Worm (Caenorhabditis elegans): ENCODE measurements around the gene rabr-4.

rabr-4 gene

DNA sequence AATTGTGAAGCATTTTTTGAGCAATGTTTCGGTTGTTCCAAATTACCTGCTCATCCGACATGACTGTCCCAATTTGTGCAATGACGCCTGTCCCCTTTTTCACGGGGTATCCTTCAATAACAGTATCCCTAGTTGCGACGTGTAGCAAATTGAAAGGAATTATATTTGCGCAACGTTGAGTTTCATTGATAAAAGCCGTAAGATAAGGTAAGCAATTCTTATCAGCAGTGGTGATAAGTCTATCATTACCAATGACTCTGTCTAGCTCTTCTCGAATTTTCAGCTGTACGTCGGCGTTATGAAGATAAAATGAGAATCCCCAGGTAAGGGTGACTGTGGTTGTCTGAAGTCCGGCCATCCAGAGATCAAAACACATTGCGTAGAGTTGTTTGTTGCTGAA, 20.6 kb upstream of the rabr-4 start:
- TF ChIP-seq mml-1 (tag; optimal IDR thresholded peaks at IDR 0.05) (no peak), elt-2 (tag; optimal IDR thresholded peaks at IDR 0.05) (peak; percentile 23)

DNA sequence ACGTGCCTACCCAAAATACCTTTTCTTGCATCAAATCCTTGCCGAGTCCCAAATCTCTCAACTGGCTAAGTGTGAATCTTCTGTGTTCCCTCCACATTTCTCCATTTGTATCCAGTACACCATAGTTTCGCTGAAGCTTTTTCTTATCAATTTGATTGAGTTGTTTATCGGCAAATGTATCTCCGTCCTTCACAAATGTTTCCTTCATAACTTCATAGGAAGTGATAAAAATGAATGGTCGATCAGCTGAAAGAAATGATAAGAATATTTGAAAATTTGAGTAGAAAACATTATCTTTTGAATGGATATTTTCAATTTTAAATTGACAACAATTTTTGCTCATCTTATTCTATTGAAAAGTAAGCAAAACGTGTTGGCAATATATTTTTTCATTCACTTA, 19.5 kb upstream of the rabr-4 start:
- TF ChIP-seq fkh-10 (GFP tag; optimal IDR thresholded peaks at IDR 0.05): no peak
- no peak for TF ChIP-seq nhr-76 (tag; optimal IDR thresholded peaks at IDR 0.05)
- TF ChIP-seq mml-1 (tag; optimal IDR thresholded peaks at IDR 0.05): no peak
- no peak for TF ChIP-seq nhr-77 (tag; optimal IDR thresholded peaks at IDR 0.05)
- no peak for TF ChIP-seq ama-1 (optimal IDR thresholded peaks at IDR 0.05)
- TF ChIP-seq nfya-1 (tag; optimal IDR thresholded peaks at IDR 0.05; ENCODE audit: insufficient read depth): no peak
- no peak for TF ChIP-seq jun-1 (tag; optimal IDR thresholded peaks at IDR 0.05)
- TF ChIP-seq pha-4 (tag; optimal IDR thresholded peaks at IDR 0.05): no peak
- no peak for TF ChIP-seq fos-1 (tag; optimal IDR thresholded peaks at IDR 0.05)
- peak; percentile 60 for TF ChIP-seq elt-2 (tag; optimal IDR thresholded peaks at IDR 0.05)
- TF ChIP-seq mdl-1 (tag; optimal IDR thresholded peaks at IDR 0.05): no peak
- TF ChIP-seq pqm-1 (tag; optimal IDR thresholded peaks at IDR 0.05): peak; percentile 35

- TF ChIP-seq nhr-11 (tag; optimal IDR thresholded peaks at IDR 0.05): no peak
- TF ChIP-seq ztf-11 (tag; optimal IDR thresholded peaks at IDR 0.05): no peak
- TF ChIP-seq unc-62 (GFP tag; optimal IDR thresholded peaks at IDR 0.05): no peak
- TF ChIP-seq fkh-10 (GFP tag; optimal IDR thresholded peaks at IDR 0.05): no peak
- TF ChIP-seq nhr-25 (tag; optimal IDR thresholded peaks at IDR 0.05): no peak
- TF ChIP-seq elt-1 (tag; optimal IDR thresholded peaks at IDR 0.05): no peak
- TF ChIP-seq tbx-2 (tag; optimal IDR thresholded peaks at IDR 0.05): no peak
- TF ChIP-seq mml-1 (tag; optimal IDR thresholded peaks at IDR 0.05): no peak
- TF ChIP-seq ama-1 (optimal IDR thresholded peaks at IDR 0.05): no peak
- TF ChIP-seq lsy-12 (tag; optimal IDR thresholded peaks at IDR 0.05): no peak
- no peak for TF ChIP-seq nhr-28 (tag; optimal IDR thresholded peaks at IDR 0.05)
- TF ChIP-seq R02D3.7 (tag; optimal IDR thresholded peaks at IDR 0.05): no peak
- TF ChIP-seq unc-39 (tag; optimal IDR thresholded peaks at IDR 0.05): no peak
- TF ChIP-seq sea-2 (GFP tag; optimal IDR thresholded peaks at IDR 0.05): no peak
- no peak for TF ChIP-seq nhr-12 (tag; optimal IDR thresholded peaks at IDR 0.05)
Observed at ce11 chrV:16175757-16176156, 19.0 kb upstream of the rabr-4 start, which contains the start of gene cyp-33D1. TSS of gene cyp-33D1 (minus strand) at chrV:16175857.

- TF ChIP-seq jun-1 (tag; optimal IDR thresholded peaks at IDR 0.05) (no peak), nhr-11 (tag; optimal IDR thresholded peaks at IDR 0.05) (no peak), elt-2 (tag; optimal IDR thresholded peaks at IDR 0.05) (no peak)
Observed at ce11 chrV:16180350-16180749, 14.4 kb upstream of the rabr-4 start, which contains the start of gene str-106. TSS of gene str-106 (plus strand) at chrV:16180650.

ce11 chrV:16182110-16182509, 12.6 kb upstream of the rabr-4 start, which contains the start of gene srz-13:
TSS of gene srz-13 (plus strand) at chrV:16182410.
- TF ChIP-seq R02D3.7 (tag; optimal IDR thresholded peaks at IDR 0.05) (no peak), nhr-43 (tag; optimal IDR thresholded peaks at IDR 0.05; ENCODE audit: poor library complexity, severe bottlenecking) (no peak), ceh-28 (tag; optimal IDR thresholded peaks at IDR 0.05) (no peak), snpc-4 (tag; optimal IDR thresholded peaks at IDR 0.05) (no peak), nhr-25 (tag; optimal IDR thresholded peaks at IDR 0.05) (no peak), pha-4 (tag; optimal IDR thresholded peaks at IDR 0.05) (no peak), lin-15B (tag; optimal IDR thresholded peaks at IDR 0.05) (no peak), tbx-2 (tag; optimal IDR thresholded peaks at IDR 0.05) (no peak), egl-5 (tag; optimal IDR thresholded peaks at IDR 0.05) (no peak), nhr-11 (tag; optimal IDR thresholded peaks at IDR 0.05) (no peak), elt-2 (tag; optimal IDR thresholded peaks at IDR 0.05) (no peak), elt-3 (tag; optimal IDR thresholded peaks at IDR 0.05) (no peak), unc-39 (tag; optimal IDR thresholded peaks at IDR 0.05) (no peak)

DNA sequence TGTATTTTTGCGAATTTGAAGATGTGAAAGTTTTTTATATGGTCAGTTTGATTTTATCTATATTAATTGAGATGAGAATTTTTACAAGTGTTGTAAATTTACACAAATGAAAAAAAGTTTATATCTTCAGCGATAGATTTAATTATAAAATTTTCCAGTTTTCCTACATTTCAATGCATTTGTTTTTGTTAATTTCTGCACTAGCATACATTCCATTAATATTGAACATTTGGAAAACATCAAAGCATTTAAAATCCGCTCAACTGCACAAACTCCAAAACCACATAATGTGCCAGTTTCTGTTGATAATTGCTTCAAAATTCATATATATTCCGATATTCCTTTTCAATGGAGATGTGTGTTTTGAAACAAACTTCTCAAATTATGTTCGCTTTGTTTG, 11.8 kb upstream of the rabr-4 start, which contains the start of gene srh-277:
Gene srh-277 (plus strand): TSS at position 301 of the 400 bp plus-strand sequence.
- TF ChIP-seq ceh-16 (tag; optimal IDR thresholded peaks at IDR 0.05) (no peak), nfya-1 (tag; optimal IDR thresholded peaks at IDR 0.05; ENCODE audit: insufficient read depth) (no peak), ceh-9 (tag; optimal IDR thresholded peaks at IDR 0.05) (no peak)

Data from whole organism, L3 larva.